Worm (Caenorhabditis elegans) whole organism, L2 larva: ENCODE measurements around the gene lrch-1.

Experiments
- egl-27 ChIP-seq: sonication (generic microtip); optimal IDR thresholded peaks from 3 replicates; lab custom pipeline; 2017; ENCODE audit warnings: missing biosample characterization, missing genetic modification reagents, missing genetic modification characterization
- nhr-11 ChIP-seq: fragments of 150-350 bp; optimal IDR thresholded peaks from 2 replicates; lab custom pipeline; 2014; ENCODE audit warnings: missing biosample characterization, missing genetic modification characterization
- nhr-129 ChIP-seq: fragments of 150-350 bp; optimal IDR thresholded peaks from 2 replicates; lab custom pipeline; 2014; ENCODE audit warnings: missing biosample characterization, missing genetic modification characterization
- nhr-21 ChIP-seq: fragments of 150-350 bp; optimal IDR thresholded peaks from 2 replicates; lab custom pipeline; 2014; ENCODE audit warnings: missing biosample characterization, missing genetic modification characterization
- nhr-77 ChIP-seq: fragments of 150-350 bp; optimal IDR thresholded peaks from 2 replicates; lab custom pipeline; 2014; ENCODE audit warnings: missing biosample characterization, missing genetic modification characterization
- sma-3 ChIP-seq: sonication (generic microtip); optimal IDR thresholded peaks from 2 replicates; lab custom pipeline; 2016; ENCODE audit warnings: missing genetic modification reagents, missing genetic modification characterization, missing compliant biosample characterization
- snpc-4 ChIP-seq: fragments of 150-350 bp; optimal IDR thresholded peaks from 2 replicates; lab custom pipeline; 2014; ENCODE audit warnings: missing biosample characterization, missing genetic modification characterization
- unc-62 ChIP-seq: fragments of 150-350 bp; optimal IDR thresholded peaks from 2 replicates; lab custom pipeline; 2014; ENCODE audit warnings: missing biosample characterization, missing genetic modification reagents, missing genetic modification characterization
- ztf-11 ChIP-seq: sonication (generic microtip); optimal IDR thresholded peaks from 2 replicates; lab custom pipeline; 2017; ENCODE audit warnings: missing biosample characterization, missing genetic modification characterization

ce11 chrX:6208463-6208862, 8.0 kb downstream of the lrch-1 start, which contains the start of gene C14F11.7:
- no peak for TF ChIP-seq ztf-11 (tag; lab: Kevin White, UChicago)
- TF ChIP-seq nhr-11 (tag; lab: Kevin White, UChicago) = no peak
- no peak for TF ChIP-seq sma-3 (GFP tag; lab: Kevin White, UChicago)
- no peak for TF ChIP-seq egl-27 (tag; lab: Kevin White, UChicago)
- no peak for TF ChIP-seq unc-62 (GFP tag; lab: Kevin White, UChicago)
- TF ChIP-seq nhr-129 = no peak
- no peak for TF ChIP-seq nhr-21 (tag; lab: Kevin White, UChicago)
- TF ChIP-seq snpc-4 (tag; lab: Kevin White, UChicago) = no peak
- TF ChIP-seq nhr-77 (tag; lab: Kevin White, UChicago) = no peak
